Worm (Caenorhabditis elegans): ENCODE results near the gene C36E6.8.

- TF ChIP-seq ets-7 (tag; optimal IDR thresholded peaks at IDR 0.05): no peak
- TF ChIP-seq scrt-1 (GFP tag; IDR thresholded peaks at IDR 0.05): no peak
- no peak for TF ChIP-seq flt-1 (GFP tag; IDR thresholded peaks at IDR 0.05)
- TF ChIP-seq hmg-4 (GFP tag; optimal IDR thresholded peaks at IDR 0.05): no peak
- no peak for TF ChIP-seq ama-1 (optimal IDR thresholded peaks at IDR 0.05)
- no peak for TF ChIP-seq hmbx-1 (tag; optimal IDR thresholded peaks at IDR 0.05)
These were observed 28.1 kb downstream of the C36E6.8 start, which contains the start of gene ZK54.3 for ce11 chrX:17466615-17467014.
